Worm (Caenorhabditis elegans): ENCODE measurements around the gene srx-73.

The srx-73 gene

DNA sequence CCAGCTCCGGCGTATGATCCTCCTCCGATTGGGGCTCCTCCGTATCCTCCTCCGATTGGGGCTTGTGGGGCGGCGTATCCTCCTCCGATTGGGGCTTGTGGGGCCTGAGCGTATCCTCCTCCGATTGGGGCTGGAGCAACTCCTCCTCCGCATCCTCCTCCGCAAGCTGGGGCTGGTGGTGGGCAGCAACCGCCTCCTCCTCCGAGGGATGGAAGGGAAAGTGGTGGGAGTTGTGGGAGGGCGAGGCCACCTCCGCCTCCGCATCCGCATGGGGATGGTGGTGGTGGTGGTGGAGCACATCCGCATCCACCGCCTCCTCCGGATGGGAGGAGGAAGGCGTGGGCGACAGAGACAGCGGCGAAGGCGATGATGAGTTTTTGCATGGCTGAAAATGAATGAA, 17.7 kb downstream of the srx-73 start, which contains the start of gene F41F3.3 (continued):
- TF ChIP-seq sox-4 (tag; optimal IDR thresholded peaks at IDR 0.05) (peak; percentile 43), ahr-1 (tag; optimal IDR thresholded peaks at IDR 0.05) (no peak), unc-42 (tag; optimal IDR thresholded peaks at IDR 0.05) (no peak), K02D7.2 (tag; optimal IDR thresholded peaks at IDR 0.05) (peak; percentile 15), unc-86 (tag; optimal IDR thresholded peaks at IDR 0.05) (no peak), ceh-31 (tag; optimal IDR thresholded peaks at IDR 0.05) (peak; percentile 21), zip-5 (tag; optimal IDR thresholded peaks at IDR 0.05) (no peak), pag-3 (tag; optimal IDR thresholded peaks at IDR 0.05; ENCODE audit: borderline replicate concordance) (no peak), unc-3 (GFP tag; conservative IDR thresholded peaks at IDR 0.05) (no peak), unc-3 (tag; optimal IDR thresholded peaks at IDR 0.05) (no peak), ttx-3 (tag; optimal IDR thresholded peaks at IDR 0.05) (no peak), hlh-13 (GFP tag; optimal IDR thresholded peaks at IDR 0.05) (no peak), gmeb-2 (tag; optimal IDR thresholded peaks at IDR 0.05) (peak; percentile 24), pax-1 (tag; optimal IDR thresholded peaks at IDR 0.05) (no peak), dve-1 (tag; optimal IDR thresholded peaks at IDR 0.05) (no peak), hlh-8 (tag; optimal IDR thresholded peaks at IDR 0.05) (no peak), nfya-1 (tag; optimal IDR thresholded peaks at IDR 0.05) (no peak), ztf-16 (tag; optimal IDR thresholded peaks at IDR 0.05) (peak; percentile 70), tbx-2 (tag; optimal IDR thresholded peaks at IDR 0.05) (no peak), ceh-14 (tag; optimal IDR thresholded peaks at IDR 0.05) (peak; percentile 29), fax-1 (tag; optimal IDR thresholded peaks at IDR 0.05) (no peak), ceh-24 (tag; optimal IDR thresholded peaks at IDR 0.05) (no peak), pros-1 (tag; optimal IDR thresholded peaks at IDR 0.05) (no peak), ceh-18 (tag; optimal IDR thresholded peaks at IDR 0.05) (no peak), ceh-48 (tag; optimal IDR thresholded peaks at IDR 0.05) (no peak), dmd-4 (tag; optimal IDR thresholded peaks at IDR 0.05; ENCODE audit: borderline replicate concordance) (peak; percentile 25), pha-4 (tag; optimal IDR thresholded peaks at IDR 0.05) (no peak), ama-1 (optimal IDR thresholded peaks at IDR 0.05) (no peak), T23F11.4 (GFP tag; optimal IDR thresholded peaks at IDR 0.05) (peak; percentile 93), nhr-11 (tag; optimal IDR thresholded peaks at IDR 0.05) (no peak), hlh-6 (tag; optimal IDR thresholded peaks at IDR 0.05) (no peak), tbx-7 (tag; optimal IDR thresholded peaks at IDR 0.05) (no peak), C08G9.2 (tag; optimal IDR thresholded peaks at IDR 0.05) (no peak), fkh-10 (GFP tag; optimal IDR thresholded peaks at IDR 0.05) (no peak), pha-2 (tag; optimal IDR thresholded peaks at IDR 0.05) (no peak), sox-2 (GFP tag; IDR thresholded peaks at IDR 0.05) (no peak), ref-2 (tag; optimal IDR thresholded peaks at IDR 0.05) (peak; percentile 50), lin-11 (tag; optimal IDR thresholded peaks at IDR 0.05) (peak; percentile 1), ets-4 (tag; optimal IDR thresholded peaks at IDR 0.05) (no peak), hlh-30 (tag; optimal IDR thresholded peaks at IDR 0.05; ENCODE audit: insufficient read depth) (no peak), madf-2 (tag; optimal IDR thresholded peaks at IDR 0.05) (peak; percentile 42)

DNA sequence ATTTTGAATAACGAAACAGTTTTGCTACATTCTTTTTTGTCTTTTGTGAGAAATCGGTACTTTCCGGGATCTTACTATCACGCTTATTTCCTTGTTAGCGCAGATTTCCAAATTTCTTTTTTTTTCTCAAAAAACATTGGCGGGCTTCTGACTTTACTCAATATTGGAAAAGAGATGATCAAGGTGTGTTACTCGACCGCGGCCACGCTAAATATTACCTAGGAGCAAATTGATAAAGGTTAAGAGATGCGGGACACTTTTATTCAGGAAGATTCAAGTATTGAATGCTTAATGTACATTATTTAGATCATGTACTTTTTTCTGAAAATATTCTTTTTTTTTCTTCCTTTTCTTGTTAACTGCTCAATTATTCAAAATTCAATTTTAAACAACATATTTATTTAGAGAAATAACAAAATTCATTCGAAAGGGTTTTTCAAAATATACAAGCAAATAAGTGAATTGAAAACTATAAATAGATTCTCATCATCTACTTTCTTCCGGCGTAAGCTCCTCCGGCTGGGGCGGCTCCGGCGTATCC, 18.2 kb downstream of the srx-73 start:
- TF ChIP-seq K02D7.2 (tag; optimal IDR thresholded peaks at IDR 0.05) = no peak
- no peak for TF ChIP-seq pat-9 (tag; optimal IDR thresholded peaks at IDR 0.05)
- no peak for TF ChIP-seq sdc-2 (tag; optimal IDR thresholded peaks at IDR 0.05)
- TF ChIP-seq madf-2 (tag; optimal IDR thresholded peaks at IDR 0.05) = no peak
- TF ChIP-seq rnt-1 (tag; optimal IDR thresholded peaks at IDR 0.05) = no peak
- no peak for TF ChIP-seq gmeb-2 (tag; optimal IDR thresholded peaks at IDR 0.05)
